Fruit fly (Drosophila melanogaster): Measurements from ENCODE around the gene CG7988.

The CG7988 gene

DNA sequence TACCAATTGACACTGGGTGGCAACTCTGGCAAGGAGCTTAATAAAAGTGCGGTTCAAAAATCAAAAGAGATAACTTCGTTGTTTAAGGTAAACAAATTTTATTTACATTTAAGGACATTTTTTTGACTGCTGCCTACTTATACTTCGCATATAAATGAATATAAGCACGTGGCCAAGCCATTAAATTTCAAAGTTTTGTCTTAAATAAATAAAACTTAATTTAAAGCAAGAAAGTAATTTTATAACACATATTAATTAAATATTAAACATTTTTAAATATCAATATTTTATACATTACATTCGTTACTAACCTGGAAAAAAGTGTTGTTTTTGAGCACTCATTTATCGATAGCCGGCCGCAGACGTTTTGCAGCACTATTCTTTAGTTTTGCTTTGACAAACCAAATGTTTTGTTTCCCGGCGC is 31.6 kb upstream of the CG7988 start, which contains the start of the genes CG12321 and MED17 (continued):
- TF ChIP-seq oc (tag; optimal IDR thresholded peaks at IDR 0.05) (peak; percentile 82), fru (optimal IDR thresholded peaks at IDR 0.05) (no peak), zf30C (GFP tag; optimal IDR thresholded peaks at IDR 0.05) (no peak), CG15514 (GFP tag; optimal IDR thresholded peaks at IDR 0.05) (peak; percentile 86), D (optimal IDR thresholded peaks at IDR 0.05) (no peak), D (GFP tag; optimal IDR thresholded peaks at IDR 0.05) (peak; percentile 85), tx (GFP tag; optimal IDR thresholded peaks at IDR 0.05) (peak; percentile 61), otp (GFP tag; IDR thresholded peaks at IDR 0.05) (0 out of 3 replicates have a peak, but pooled peaks have one; percentile 51), CG32767 (GFP tag; IDR thresholded peaks at IDR 0.05) (peak; percentile 72), CG17568 (GFP tag; optimal IDR thresholded peaks at IDR 0.05) (no peak), CG5180 (GFP tag; optimal IDR thresholded peaks at IDR 0.05) (no peak), NC2β (GFP tag; optimal IDR thresholded peaks at IDR 0.05) (no peak), CG11504 (tag; optimal IDR thresholded peaks at IDR 0.05) (peak; percentile 87), CG31365 (tag; optimal IDR thresholded peaks at IDR 0.05) (no peak), crp (GFP tag; optimal IDR thresholded peaks at IDR 0.05) (peak in 1 of 2 experiments; percentile 53), klu (GFP tag; IDR thresholded peaks at IDR 0.05) (peak; percentile 91), Ets97D (GFP tag; optimal IDR thresholded peaks at IDR 0.05) (peak; percentile 55), org-1 (GFP tag; optimal IDR thresholded peaks at IDR 0.05) (peak; percentile 62), ind (GFP tag; optimal IDR thresholded peaks at IDR 0.05) (peak; percentile 92), CG32532 (GFP tag; IDR thresholded peaks at IDR 0.05) (peak; percentile 91), CG1233 (GFP tag; optimal IDR thresholded peaks at IDR 0.05) (peak; percentile 79), Fer3 (tag; optimal IDR thresholded peaks at IDR 0.05) (peak; percentile 85), CG2712 (tag; optimal IDR thresholded peaks at IDR 0.05) (peak; percentile 92), B-H2 (GFP tag; optimal IDR thresholded peaks at IDR 0.05) (peak; percentile 88), Rfx (GFP tag; IDR thresholded peaks at IDR 0.05) (peak; percentile 96), ap (GFP tag; IDR thresholded peaks at IDR 0.05) (peak; percentile 77), CG8281 (tag; optimal IDR thresholded peaks at IDR 0.05) (peak; percentile 60), Nf-YC (tag; optimal IDR thresholded peaks at IDR 0.05) (peak; percentile 72), cg (GFP tag; optimal IDR thresholded peaks at IDR 0.05) (no peak), hb (GFP tag; IDR thresholded peaks at IDR 0.05; ENCODE audit: partially characterized antibody) (no peak), shn (GFP tag; optimal IDR thresholded peaks at IDR 0.05) (peak; percentile 34), CG1602 (GFP tag; optimal IDR thresholded peaks at IDR 0.05) (peak; percentile 94), Camta (GFP tag; optimal IDR thresholded peaks at IDR 0.05) (no peak), CG12071 (GFP tag; optimal IDR thresholded peaks at IDR 0.05) (no peak), CG34376 (GFP tag; optimal IDR thresholded peaks at IDR 0.05) (peak; percentile 11), dmrt99B (tag; optimal IDR thresholded peaks at IDR 0.05) (peak; percentile 77), nerfin-2 (GFP tag; IDR thresholded peaks at IDR 0.05; ENCODE audit: partially characterized antibody) (no peak), Mrtf (GFP tag; IDR thresholded peaks at IDR 0.05) (peak; percentile 73; the same call in 1 of the 3 replicates), zen2 (GFP tag; IDR thresholded peaks at IDR 0.05; ENCODE audit: partially characterized antibody) (no peak), kay (GFP tag; optimal IDR thresholded peaks at IDR 0.05) (peak; percentile 59), hkb (optimal IDR thresholded peaks at IDR 0.05) (no peak), hkb (GFP tag; IDR thresholded peaks at IDR 0.05) (peak; percentile 75), CG13894 (tag; optimal IDR thresholded peaks at IDR 0.05) (no peak), Hmr (GFP tag; optimal IDR thresholded peaks at IDR 0.05) (peak; percentile 91), gro (GFP tag; optimal IDR thresholded peaks at IDR 0.05) (no peak), eyg (GFP tag; optimal IDR thresholded peaks at IDR 0.05) (no peak), CG8944 (GFP tag; optimal IDR thresholded peaks at IDR 0.05) (peak; percentile 67), br (optimal IDR thresholded peaks at IDR 0.05) (no peak), CG2120 (GFP tag; optimal IDR thresholded peaks at IDR 0.05) (peak; percentile 91), odd (GFP tag; optimal IDR thresholded peaks at IDR 0.05) (peak; percentile 58), CG9609 (GFP tag; optimal IDR thresholded peaks at IDR 0.05) (peak; percentile 56), vnd (GFP tag; IDR thresholded peaks at IDR 0.05; ENCODE audit: partially characterized antibody) (no peak)

Measured in whole organism, embryonic.